Worm (Caenorhabditis elegans) whole organism, L2 larva: Measurements from ENCODE around the gene ddx-17.

Experiments
- C34F6.9 ChIP-seq: fragments of 150-350 bp; optimal IDR thresholded peaks from 2 replicates; lab custom pipeline; 2014; ENCODE audit warnings: missing biosample characterization, missing genetic modification characterization
- F13H6.1 ChIP-seq: sonication (generic microtip); optimal IDR thresholded peaks from 2 replicates; lab custom pipeline; 2016; ENCODE audit warnings: missing genetic modification characterization, missing compliant biosample characterization
- R02D3.7 ChIP-seq: fragments of 150-350 bp; optimal IDR thresholded peaks from 2 replicates; lab custom pipeline; 2014; ENCODE audit warnings: missing biosample characterization, missing genetic modification characterization
- ZK546.5 ChIP-seq: sonication (generic microtip); optimal IDR thresholded peaks from 2 replicates; lab custom pipeline; 2017; ENCODE audit warnings: missing biosample characterization, missing genetic modification characterization
- aly-2 ChIP-seq: fragments of 150-350 bp; optimal IDR thresholded peaks from 2 replicates; lab custom pipeline; 2014; ENCODE audit warnings: missing biosample characterization, missing genetic modification characterization
- blmp-1 ChIP-seq: sonication (generic microtip); optimal IDR thresholded peaks from 2 replicates; lab custom pipeline; 2017; ENCODE audit warnings: missing genetic modification characterization, mild to moderate bottlenecking, missing compliant biosample characterization, antibody characterized with exemption, moderate library complexity; ENCODE audit not compliant: insufficient read depth
- ceh-16 ChIP-seq: fragments of 150-350 bp; optimal IDR thresholded peaks from 2 replicates; lab custom pipeline; 2014; ENCODE audit warnings: missing biosample characterization, missing genetic modification characterization
- ceh-82 ChIP-seq: fragments of 150-350 bp; optimal IDR thresholded peaks from 2 replicates; lab custom pipeline; 2014; ENCODE audit warnings: missing biosample characterization, missing genetic modification characterization
- crh-2 ChIP-seq: sonication (generic microtip); optimal IDR thresholded peaks from 2 replicates; lab custom pipeline; 2017; ENCODE audit warnings: missing biosample characterization, missing genetic modification characterization
- dmd-4 ChIP-seq: sonication (generic microtip); optimal IDR thresholded peaks from 2 replicates; lab custom pipeline; 2017; ENCODE audit warnings: missing biosample characterization, missing genetic modification characterization
- fos-1 ChIP-seq: fragments of 150-350 bp; optimal IDR thresholded peaks from 2 replicates; lab custom pipeline; 2014; ENCODE audit warnings: missing biosample characterization, missing genetic modification characterization
- gmeb-1 ChIP-seq: fragments of 150-350 bp; optimal IDR thresholded peaks from 2 replicates; lab custom pipeline; 2014; ENCODE audit warnings: missing biosample characterization, missing genetic modification characterization
- lin-11 ChIP-seq: fragments of 150-350 bp; sonication (generic microtip); optimal IDR thresholded peaks from 2 replicates; lab custom pipeline; 2014; ENCODE audit warnings: missing biosample characterization, missing genetic modification characterization, inconsistent platforms, mixed read lengths
- lin-13 ChIP-seq: fragments of 150-350 bp; optimal IDR thresholded peaks from 2 replicates; lab custom pipeline; 2014; ENCODE audit warnings: missing biosample characterization, missing genetic modification reagents, missing genetic modification characterization
- lin-39 ChIP-seq: fragments of 150-350 bp; optimal IDR thresholded peaks from 2 replicates; lab custom pipeline; 2014; ENCODE audit warnings: missing biosample characterization, missing genetic modification reagents, missing genetic modification characterization
- lsy-2 ChIP-seq, 2 experiments: fragments of 150-350 bp in 1 of 2; sonication (generic microtip) in 1 of 2; optimal IDR thresholded peaks; 2 replicates each; lab custom pipeline; 2014 to 2017; ENCODE audit warnings: missing biosample characterization in 2 of 2, missing genetic modification characterization in 2 of 2
- mab-5 ChIP-seq: fragments of 150-350 bp; optimal IDR thresholded peaks from 2 replicates; lab custom pipeline; 2014; ENCODE audit warnings: missing biosample characterization, missing genetic modification characterization
- mbf-1 ChIP-seq: sonication (generic microtip); optimal IDR thresholded peaks from 2 replicates; lab custom pipeline; 2017; ENCODE audit warnings: missing biosample characterization, missing genetic modification characterization
- mdl-1 ChIP-seq, 2 experiments: fragments of 150-350 bp in 1 of 2; sonication (generic microtip) in 1 of 2; optimal IDR thresholded peaks; 2 replicates each; lab custom pipeline; 2017; ENCODE audit warnings: missing biosample characterization in 2 of 2, missing genetic modification characterization in 2 of 2
- nhr-10 ChIP-seq: sonication (generic microtip); optimal IDR thresholded peaks from 2 replicates; lab custom pipeline; 2017; ENCODE audit warnings: missing biosample characterization, missing genetic modification characterization
- nhr-11 ChIP-seq: fragments of 150-350 bp; optimal IDR thresholded peaks from 2 replicates; lab custom pipeline; 2014; ENCODE audit warnings: missing biosample characterization, missing genetic modification characterization
- nhr-129 ChIP-seq: fragments of 150-350 bp; optimal IDR thresholded peaks from 2 replicates; lab custom pipeline; 2014; ENCODE audit warnings: missing biosample characterization, missing genetic modification characterization
- nhr-21 ChIP-seq: fragments of 150-350 bp; optimal IDR thresholded peaks from 2 replicates; lab custom pipeline; 2014; ENCODE audit warnings: missing biosample characterization, missing genetic modification characterization
- nhr-25 ChIP-seq: fragments of 150-350 bp; sonication (generic microtip); optimal IDR thresholded peaks from 3 replicates; lab custom pipeline; 2014; ENCODE audit warnings: missing biosample characterization, missing genetic modification characterization
- nhr-77 ChIP-seq: fragments of 150-350 bp; optimal IDR thresholded peaks from 2 replicates; lab custom pipeline; 2014; ENCODE audit warnings: missing biosample characterization, missing genetic modification characterization
- peb-1 ChIP-seq: fragments of 150-350 bp; optimal IDR thresholded peaks from 2 replicates; lab custom pipeline; 2014; ENCODE audit warnings: missing biosample characterization, missing genetic modification characterization
- sem-4 ChIP-seq: fragments of 150-350 bp; optimal IDR thresholded peaks from 2 replicates; lab custom pipeline; 2014; ENCODE audit warnings: missing biosample characterization, missing genetic modification reagents, missing genetic modification characterization
- sma-3 ChIP-seq: sonication (generic microtip); optimal IDR thresholded peaks from 2 replicates; lab custom pipeline; 2016; ENCODE audit warnings: missing genetic modification reagents, missing genetic modification characterization, missing compliant biosample characterization
- sma-9 ChIP-seq, 2 experiments: fragments of 150-350 bp in 1 of 2; sonication (generic microtip) in 1 of 2; optimal IDR thresholded peaks; 2 replicates each; lab custom pipeline; 2014 to 2016; ENCODE audit warnings: missing genetic modification characterization in 2 of 2, mild to moderate bottlenecking in 1 of 2, missing biosample characterization in 1 of 2, missing compliant biosample characterization in 1 of 2, missing genetic modification reagents in 1 of 2, moderate library complexity in 1 of 2
- snpc-4 ChIP-seq: fragments of 150-350 bp; optimal IDR thresholded peaks from 2 replicates; lab custom pipeline; 2014; ENCODE audit warnings: missing biosample characterization, missing genetic modification characterization
- unc-55 ChIP-seq: fragments of 150-350 bp; sonication (generic microtip); optimal IDR thresholded peaks from 3 replicates; lab custom pipeline; 2014; ENCODE audit warnings: missing biosample characterization, missing genetic modification reagents, missing genetic modification characterization
- zag-1 ChIP-seq: fragments of 150-350 bp; optimal IDR thresholded peaks from 2 replicates; lab custom pipeline; 2014; ENCODE audit warnings: missing biosample characterization, missing genetic modification characterization
- ztf-1 ChIP-seq: fragments of 200-800 bp; sonication (Bioruptor generic); conservative IDR thresholded peaks from 2 replicates; pipeline ENCODE4 v1.3.6; 2022; ENCODE audit warnings: missing genetic modification characterization, missing compliant biosample characterization
- ztf-4 ChIP-seq: fragments of 150-350 bp; optimal IDR thresholded peaks from 2 replicates; lab custom pipeline; 2014; ENCODE audit warnings: missing biosample characterization, missing genetic modification characterization

The ddx-17 gene

ce11 chrV:13963279-13963976 lies 48.4 kb downstream of the ddx-17 start, which contains the start of gene sao-1:
Gene sao-1, plus strand, starts transcription at chrV:13963926.
- TF ChIP-seq mbf-1 (tag; lab: Kevin White, UChicago) (no peak), sma-9 (GFP tag; optimal IDR thresholded peaks at IDR 0.05; lab: Kevin White, UChicago) (peak; percentile 13), sma-9 (tag; optimal IDR thresholded peaks at IDR 0.05; lab: Kevin White, UChicago) (no peak), blmp-1 (tag; lab: Kevin White, UChicago) (peak; percentile 98)

DNA sequence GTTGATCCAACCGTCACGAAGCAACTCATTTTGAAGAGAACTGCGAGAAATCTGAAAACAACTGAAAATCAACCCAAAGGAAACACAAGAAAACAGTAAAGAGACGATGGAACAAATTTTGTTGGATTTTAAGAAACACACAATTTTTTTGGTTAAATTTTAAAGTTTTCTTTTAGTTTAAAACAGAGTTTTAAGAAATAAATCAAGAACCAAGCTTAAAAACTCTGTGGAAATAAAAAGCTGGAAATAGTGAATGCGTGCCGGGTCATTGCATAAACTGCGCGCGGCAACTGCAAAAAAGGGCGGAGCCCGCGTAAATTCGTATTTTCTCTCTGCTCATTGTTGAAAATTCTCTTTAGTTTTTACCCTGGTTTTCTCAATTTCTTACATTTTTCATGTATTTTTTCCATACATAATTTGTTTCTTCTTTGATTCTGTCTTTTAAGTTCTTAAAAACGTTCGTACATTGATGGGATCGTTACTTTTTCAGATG lies 49.9 kb downstream of the ddx-17 start, which contains the start of the genes algn-13 and R10D12.13:
algn-13 (minus strand) TSS at position 51 of the 493 bp plus-strand sequence.
R10D12.13 (plus strand) TSS at position 491 of the 493 bp plus-strand sequence.
- peak; percentile 78 for TF ChIP-seq unc-55 (GFP tag; lab: Kevin White, UChicago)
- no peak for TF ChIP-seq ztf-1 (GFP tag; lab: Robert Waterston, UW)
- TF ChIP-seq lin-13 (GFP tag; lab: Kevin White, UChicago), result peak; percentile 52
- TF ChIP-seq nhr-11 (tag; lab: Kevin White, UChicago), result no peak
- no peak for TF ChIP-seq fos-1
- peak; percentile 74 for TF ChIP-seq gmeb-1 (tag; lab: Kevin White, UChicago)
- peak; percentile 56 for TF ChIP-seq mab-5 (tag; lab: Kevin White, UChicago)
- no peak for TF ChIP-seq crh-2 (tag; lab: Kevin White, UChicago)
- peak; percentile 2 for TF ChIP-seq ztf-4
- TF ChIP-seq lin-11 (tag; lab: Kevin White, UChicago), result peak; percentile 60
- TF ChIP-seq sem-4 (tag; lab: Kevin White, UChicago), result peak; percentile 70
- TF ChIP-seq aly-2 (tag; lab: Kevin White, UChicago), result no peak
- TF ChIP-seq dmd-4 (tag; lab: Kevin White, UChicago), result no peak
- peak; percentile 43 for TF ChIP-seq nhr-25 (tag; lab: Kevin White, UChicago)
- no peak for TF ChIP-seq peb-1
- TF ChIP-seq sma-3 (GFP tag; lab: Kevin White, UChicago), result peak; percentile 48
- peak; percentile 30 for TF ChIP-seq snpc-4 (tag; lab: Kevin White, UChicago)
- TF ChIP-seq ceh-82, result no peak
- peak; percentile 64 for TF ChIP-seq F13H6.1
- TF ChIP-seq mdl-1 (tag; optimal IDR thresholded peaks at IDR 0.05; lab: Kevin White, UChicago), result no peak
- no peak for TF ChIP-seq nhr-10 (tag; lab: Kevin White, UChicago)
- no peak for TF ChIP-seq lin-39 (tag; lab: Kevin White, UChicago)
- peak in 1 of 2 experiments; percentile 70 for TF ChIP-seq lsy-2 (tag; optimal IDR thresholded peaks at IDR 0.05; lab: Kevin White, UChicago)
- no peak for TF ChIP-seq nhr-77
- TF ChIP-seq C34F6.9, result peak; percentile 37
- peak; percentile 70 for TF ChIP-seq sma-9 (GFP tag; optimal IDR thresholded peaks at IDR 0.05; lab: Kevin White, UChicago)
- TF ChIP-seq sma-9 (tag; optimal IDR thresholded peaks at IDR 0.05; lab: Kevin White, UChicago), result no peak
- TF ChIP-seq nhr-129 (tag; lab: Kevin White, UChicago), result peak; percentile 55

DNA sequence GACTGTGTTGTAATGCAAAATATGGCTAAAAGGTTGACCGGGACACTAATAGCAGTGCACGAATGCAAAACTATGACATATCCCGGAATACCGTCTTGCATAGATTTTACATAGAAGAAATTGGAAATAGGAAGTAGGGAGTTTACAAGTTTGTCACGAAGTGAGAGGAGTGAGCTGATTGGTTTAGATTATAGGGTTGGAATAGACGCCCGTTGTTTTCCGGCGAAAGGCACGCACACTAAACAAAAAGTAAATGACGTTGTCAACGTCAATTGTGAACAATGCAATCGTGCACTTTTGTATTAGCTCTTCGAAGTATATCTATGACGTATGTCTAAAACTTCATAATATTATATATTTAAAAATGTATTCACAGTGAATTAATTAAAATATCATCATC lies 50.9 kb downstream of the ddx-17 start, which contains the start of gene srh-24:
srh-24 (minus strand) TSS at position 101 of the 400 bp plus-strand sequence.
- TF ChIP-seq R02D3.7 (tag; lab: Kevin White, UChicago), result no peak
- TF ChIP-seq snpc-4 (tag; lab: Kevin White, UChicago), result no peak
- no peak for TF ChIP-seq sma-9 (GFP tag; optimal IDR thresholded peaks at IDR 0.05; lab: Kevin White, UChicago)
- TF ChIP-seq sma-9 (tag; optimal IDR thresholded peaks at IDR 0.05; lab: Kevin White, UChicago), result no peak
- TF ChIP-seq ZK546.5 (tag; lab: Kevin White, UChicago), result no peak
- no peak for TF ChIP-seq zag-1
- no peak for TF ChIP-seq ceh-16 (tag; lab: Kevin White, UChicago)
- no peak for TF ChIP-seq nhr-21 (tag; lab: Kevin White, UChicago)
- TF ChIP-seq sma-3 (GFP tag; lab: Kevin White, UChicago), result no peak
- no peak for TF ChIP-seq lin-13 (GFP tag; lab: Kevin White, UChicago)
